Worm (Caenorhabditis elegans) whole organism, L4 larva: Measurements from ENCODE around the gene arl-3.

ENCODE experiments used
- Y105C5A.15 ChIP-seq: fragments of 200-800 bp; sonication (Bioruptor generic); IDR thresholded peaks from 2 replicates; pipeline ENCODE4 v1.3.6; 2022; ENCODE audit warnings: missing genetic modification characterization, missing compliant biosample characterization
- Y75B8A.6 ChIP-seq: fragments of 200-800 bp; sonication (Bioruptor generic); IDR thresholded peaks from 2 replicates; pipeline ENCODE4 v1.3.6; 2022; ENCODE audit warnings: missing genetic modification reagents, missing genetic modification characterization, missing compliant biosample characterization
- ama-1 ChIP-seq: fragments of 150-350 bp; optimal IDR thresholded peaks from 2 replicates; lab custom pipeline; 2014; ENCODE audit warnings: inconsistent platforms, mixed read lengths
- daf-16 ChIP-seq, 3 experiments: sonication (generic microtip); optimal IDR thresholded peaks; 2 replicates each; lab custom pipeline; 2016 to 2017; ENCODE audit warnings: missing genetic modification characterization in 3 of 3, missing genetic modification reagents in 3 of 3, mild to moderate bottlenecking in 2 of 3, missing compliant biosample characterization in 2 of 3, missing biosample characterization in 1 of 3, moderate library complexity in 1 of 3
- lin-1 ChIP-seq: fragments of 200-800 bp; sonication (Bioruptor generic); IDR thresholded peaks from 2 replicates; pipeline ENCODE4 v1.3.6; 2022; ENCODE audit warnings: missing genetic modification reagents, missing genetic modification characterization, missing compliant biosample characterization
- lin-15B ChIP-seq: fragments of 150-350 bp; sonication (generic microtip); optimal IDR thresholded peaks from 3 replicates; lab custom pipeline; 2014; ENCODE audit warnings: missing biosample characterization, missing genetic modification characterization
- lin-39 ChIP-seq: fragments of 150-350 bp; optimal IDR thresholded peaks from 2 replicates; lab custom pipeline; 2014; ENCODE audit warnings: missing biosample characterization, missing genetic modification reagents, missing genetic modification characterization
- madf-9 ChIP-seq: fragments of 200-800 bp; sonication (Bioruptor generic); conservative IDR thresholded peaks from 2 replicates; pipeline ENCODE4 v1.3.6; 2022; ENCODE audit warnings: missing genetic modification reagents, missing genetic modification characterization, missing compliant biosample characterization
- mes-2 ChIP-seq: sonication (generic microtip); optimal IDR thresholded peaks from 2 replicates; lab custom pipeline; 2016; ENCODE audit warnings: missing genotype, mild to moderate bottlenecking, missing genetic modification characterization, missing compliant biosample characterization; ENCODE audit not compliant: poor library complexity, severe bottlenecking
- mxl-2 ChIP-seq: fragments of 200-800 bp; sonication (Bioruptor generic); conservative IDR thresholded peaks from 2 replicates; pipeline ENCODE4 v1.3.6; 2022; ENCODE audit warnings: missing genetic modification reagents, missing genetic modification characterization, missing compliant biosample characterization
- snpc-1.2 ChIP-seq: fragments of 200-800 bp; sonication (Bioruptor generic); IDR thresholded peaks from 2 replicates; pipeline ENCODE4 v1.3.6; 2022; ENCODE audit warnings: missing genetic modification reagents, missing genetic modification characterization, missing compliant biosample characterization
- snpc-4 ChIP-seq: fragments of 150-350 bp; optimal IDR thresholded peaks from 2 replicates; lab custom pipeline; 2014; ENCODE audit warnings: missing biosample characterization, missing genetic modification characterization
- unc-130 ChIP-seq: sonication (generic microtip); optimal IDR thresholded peaks from 2 replicates; lab custom pipeline; 2016; ENCODE audit warnings: missing genetic modification reagents, missing genetic modification characterization, missing compliant biosample characterization
- vab-7 ChIP-seq: fragments of 200-800 bp; sonication (Bioruptor generic); IDR thresholded peaks from 2 replicates; pipeline ENCODE4 v1.3.6; 2022; ENCODE audit warnings: missing genetic modification reagents, missing genetic modification characterization, missing compliant biosample characterization

- TF ChIP-seq mxl-2 (GFP tag; lab: Robert Waterston, UW) (no peak), madf-9 (GFP tag; lab: Robert Waterston, UW) (no peak), lin-15B (tag; lab: Kevin White, UChicago) (no peak), Y75B8A.6 (GFP tag; lab: Robert Waterston, UW) (no peak), unc-130 (no peak), vab-7 (GFP tag; lab: Robert Waterston, UW) (no peak), mes-2 (tag; lab: Kevin White, UChicago) (no peak), ama-1 (no peak), snpc-1.2 (GFP tag; lab: Robert Waterston, UW) (no peak), lin-39 (no peak), Y105C5A.15 (no peak), lin-1 (GFP tag; lab: Robert Waterston, UW) (no peak), snpc-4 (tag; lab: Kevin White, UChicago) (no peak), daf-16 (GFP tag; optimal IDR thresholded peaks at IDR 0.05; lab: Kevin White, UChicago) (no peak), daf-16 (tag; optimal IDR thresholded peaks at IDR 0.05; lab: Kevin White, UChicago) (no peak)
These were observed 37.7 kb downstream of the arl-3 start, which contains the start of gene atgp-2 for ce11 chrII:14643983-14644382.
